Worm (Caenorhabditis elegans) whole organism, young adult: ENCODE measurements around the gene ric-8.

ENCODE experiments used
- F55B11.4 ChIP-seq: sonication (generic microtip); optimal IDR thresholded peaks from 2 replicates; lab custom pipeline; 2016; ENCODE audit warnings: missing compliant biosample characterization, missing genetic modification characterization, borderline replicate concordance; ENCODE audit not compliant: insufficient read depth
- ceh-100 ChIP-seq: fragments of 200-800 bp; sonication (Bioruptor generic); IDR thresholded peaks from 2 replicates; pipeline ENCODE4 v1.3.6; 2022; ENCODE audit warnings: missing genetic modification reagents, missing genetic modification characterization, missing compliant biosample characterization
- lin-35 ChIP-seq, 3 experiments: fragments of 150-350 bp in 2 of 3; sonication (generic microtip) in 1 of 3; optimal IDR thresholded peaks; 2 replicates each; lab custom pipeline; 2014 to 2018; ENCODE audit warnings: missing biosample characterization in 3 of 3, missing genetic modification characterization in 3 of 3, missing genetic modification reagents in 3 of 3
- lir-1 ChIP-seq: fragments of 200-800 bp; sonication (Bioruptor generic); conservative IDR thresholded peaks from 2 replicates; pipeline ENCODE4 v1.3.6; 2022; ENCODE audit warnings: missing genetic modification reagents, missing genetic modification characterization, missing compliant biosample characterization
- nfya-1 ChIP-seq: sonication (generic microtip); optimal IDR thresholded peaks from 2 replicates; lab custom pipeline; 2017; ENCODE audit warnings: antibody characterized with exemption, missing compliant biosample characterization, missing genetic modification characterization, borderline replicate concordance; ENCODE audit not compliant: insufficient read depth
- unc-130 ChIP-seq: sonication (generic microtip); optimal IDR thresholded peaks from 2 replicates; lab custom pipeline; 2016; ENCODE audit warnings: missing genetic modification reagents, missing genetic modification characterization, missing compliant biosample characterization
- unc-62 ChIP-seq: fragments of 150-350 bp; optimal IDR thresholded peaks from 2 replicates; lab custom pipeline; 2014; ENCODE audit warnings: missing biosample characterization, missing genetic modification reagents, missing genetic modification characterization

DNA sequence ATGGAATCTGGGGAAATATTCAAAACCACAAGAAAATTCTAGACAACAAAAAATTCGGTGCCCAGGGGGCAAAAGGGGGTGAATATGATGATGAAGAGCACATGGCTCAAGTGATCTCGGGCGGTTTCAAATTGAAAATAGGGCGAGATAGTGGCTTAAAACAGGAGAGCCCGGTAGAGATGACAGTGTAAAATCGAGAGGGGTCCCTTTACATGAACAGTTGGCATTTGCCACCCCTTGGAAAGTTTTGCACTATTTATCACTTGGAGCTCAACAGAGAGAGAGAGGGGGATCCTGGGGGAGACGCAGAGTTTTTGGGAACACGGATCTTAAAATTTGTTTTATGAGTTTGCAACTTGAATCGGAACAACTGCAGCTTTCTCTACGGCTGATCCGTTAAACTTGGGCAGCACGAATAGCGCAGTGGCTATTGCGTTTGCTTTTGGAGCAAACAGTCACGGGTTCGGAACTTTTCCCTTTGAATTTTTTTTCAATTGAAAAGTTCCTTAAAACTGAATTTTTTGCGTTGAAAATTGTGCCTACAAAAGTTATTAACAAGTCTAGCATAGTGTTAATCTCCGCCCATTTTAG is 22.7 kb downstream of the ric-8 start:
- TF ChIP-seq unc-62 (GFP tag; lab: Kevin White, UChicago) (no peak), nfya-1 (tag; lab: Kevin White, UChicago) (no peak), lin-35 (GFP tag; optimal IDR thresholded peaks at IDR 0.05; lab: Kevin White, UChicago) (no peak), unc-130 (GFP tag; lab: Kevin White, UChicago) (no peak), ceh-100 (GFP tag; lab: Robert Waterston, UW) (no peak), lir-1 (no peak), F55B11.4 (tag; lab: Kevin White, UChicago) (no peak)
